Worm (Caenorhabditis elegans) whole organism, mixed stage, embryonic: ENCODE measurements around the gene srz-82.

ENCODE experiments used
- bed-3 ChIP-seq: fragments of 200-800 bp; sonication (Bioruptor generic); optimal IDR thresholded peaks from 3 replicates; lab custom pipeline; 2018; ENCODE audit warnings: mild to moderate bottlenecking, missing genetic modification characterization, moderate library complexity, missing compliant biosample characterization
- blmp-1 ChIP-seq: fragments of 150-350 bp; optimal IDR thresholded peaks from 2 replicates; lab custom pipeline; 2014; ENCODE audit warnings: missing biosample characterization, missing genetic modification characterization
- ceh-43 ChIP-seq: fragments of 200-800 bp; sonication (Bioruptor generic); optimal IDR thresholded peaks from 2 replicates; lab custom pipeline; 2018; ENCODE audit warnings: mild to moderate bottlenecking, missing genetic modification characterization, moderate library complexity, missing compliant biosample characterization
- ceh-83 ChIP-seq: fragments of 200-800 bp; sonication (Bioruptor generic); optimal IDR thresholded peaks from 2 replicates; lab custom pipeline; 2018; ENCODE audit warnings: mild to moderate bottlenecking, missing genetic modification characterization, missing compliant biosample characterization
- ces-1 ChIP-seq: fragments of 150-350 bp; optimal IDR thresholded peaks from 2 replicates; lab custom pipeline; 2014; ENCODE audit warnings: missing biosample characterization, missing genetic modification reagents, missing genetic modification characterization
- cnd-1 ChIP-seq: fragments of 200-800 bp; sonication (Bioruptor generic); optimal IDR thresholded peaks from 2 replicates; lab custom pipeline; 2018; ENCODE audit warnings: mild to moderate bottlenecking, missing genetic modification characterization, missing compliant biosample characterization
- drap-1 ChIP-seq: fragments of 200-800 bp; sonication (Bioruptor generic); optimal IDR thresholded peaks from 3 replicates; lab custom pipeline; 2018; ENCODE audit warnings: mild to moderate bottlenecking, missing genetic modification characterization, missing compliant biosample characterization
- elt-1 ChIP-seq: sonication (generic microtip); optimal IDR thresholded peaks from 2 replicates; lab custom pipeline; 2017; ENCODE audit warnings: missing genetic modification characterization, mild to moderate bottlenecking, missing compliant biosample characterization, antibody characterized with exemption, moderate library complexity, borderline replicate concordance; ENCODE audit not compliant: insufficient read depth
- elt-3 ChIP-seq: fragments of 150-350 bp; optimal IDR thresholded peaks from 2 replicates; lab custom pipeline; 2014; ENCODE audit warnings: missing biosample characterization, missing genetic modification characterization
- flh-1 ChIP-seq: fragments of 200-800 bp; sonication (Bioruptor generic); optimal IDR thresholded peaks from 2 replicates; lab custom pipeline; 2018; ENCODE audit warnings: mild to moderate bottlenecking, missing genetic modification characterization, moderate library complexity, missing compliant biosample characterization
- ham-2 ChIP-seq: fragments of 200-800 bp; sonication (Bioruptor generic); optimal IDR thresholded peaks from 2 replicates; lab custom pipeline; 2018; ENCODE audit warnings: mild to moderate bottlenecking, missing genetic modification characterization, missing compliant biosample characterization
- hlh-1 ChIP-seq: fragments of 150-350 bp; optimal IDR thresholded peaks from 2 replicates; lab custom pipeline; 2014; ENCODE audit warnings: missing biosample characterization, missing genetic modification reagents, missing genetic modification characterization
- lin-13 ChIP-seq: fragments of 150-350 bp; optimal IDR thresholded peaks from 2 replicates; lab custom pipeline; 2014; ENCODE audit warnings: missing biosample characterization, missing genetic modification characterization
- lin-32 ChIP-seq: fragments of 200-800 bp; sonication (Bioruptor generic); optimal IDR thresholded peaks from 2 replicates; lab custom pipeline; 2018; ENCODE audit warnings: mild to moderate bottlenecking, missing genetic modification characterization, missing compliant biosample characterization
- lsy-2 ChIP-seq: fragments of 150-350 bp; optimal IDR thresholded peaks from 2 replicates; lab custom pipeline; 2014; ENCODE audit warnings: missing biosample characterization, missing genetic modification characterization
- mab-5 ChIP-seq: fragments of 150-350 bp; optimal IDR thresholded peaks from 2 replicates; lab custom pipeline; 2014; ENCODE audit warnings: missing biosample characterization, missing genetic modification characterization
- mep-1 ChIP-seq: fragments of 150-350 bp; optimal IDR thresholded peaks from 2 replicates; lab custom pipeline; 2017; ENCODE audit warnings: missing biosample characterization, missing genetic modification reagents, missing genetic modification characterization, inconsistent platforms
- mls-2 ChIP-seq: sonication (generic microtip); optimal IDR thresholded peaks from 2 replicates; lab custom pipeline; 2016; ENCODE audit warnings: mild to moderate bottlenecking, missing genetic modification characterization, moderate library complexity, missing compliant biosample characterization
- nhr-12 ChIP-seq: fragments of 150-350 bp; optimal IDR thresholded peaks from 2 replicates; lab custom pipeline; 2014; ENCODE audit warnings: missing biosample characterization, missing genetic modification characterization
- nhr-2 ChIP-seq: fragments of 150-350 bp; optimal IDR thresholded peaks from 2 replicates; lab custom pipeline; 2014; ENCODE audit warnings: missing biosample characterization, missing genetic modification characterization
- nhr-237 ChIP-seq: fragments of 150-350 bp; optimal IDR thresholded peaks from 2 replicates; lab custom pipeline; 2014; ENCODE audit warnings: missing biosample characterization, missing genetic modification characterization
- nhr-28 ChIP-seq: fragments of 150-350 bp; optimal IDR thresholded peaks from 2 replicates; lab custom pipeline; 2014; ENCODE audit warnings: missing biosample characterization, missing genetic modification characterization
- nhr-76 ChIP-seq: sonication (generic microtip); optimal IDR thresholded peaks from 2 replicates; lab custom pipeline; 2017; ENCODE audit warnings: missing biosample characterization, missing genetic modification characterization
- pha-4 ChIP-seq: fragments of 150-350 bp; optimal IDR thresholded peaks from 2 replicates; lab custom pipeline; 2018; ENCODE audit warnings: missing biosample characterization, missing genetic modification reagents, missing genetic modification characterization
- sem-2 ChIP-seq: fragments of 200-800 bp; sonication (Bioruptor generic); optimal IDR thresholded peaks from 2 replicates; lab custom pipeline; 2018; ENCODE audit warnings: mild to moderate bottlenecking, missing genetic modification characterization, missing compliant biosample characterization
- snpc-4 ChIP-seq: fragments of 150-350 bp; optimal IDR thresholded peaks from 2 replicates; lab custom pipeline; 2014; ENCODE audit warnings: missing biosample characterization, missing genetic modification characterization
- sptf-1 ChIP-seq: sonication (generic microtip); optimal IDR thresholded peaks from 2 replicates; lab custom pipeline; 2017; ENCODE audit warnings: mild to moderate bottlenecking, missing genetic modification characterization, moderate library complexity, missing compliant biosample characterization
- unc-120 ChIP-seq: sonication (generic microtip); optimal IDR thresholded peaks from 2 replicates; lab custom pipeline; 2017; ENCODE audit warnings: missing genetic modification characterization, missing compliant biosample characterization; ENCODE audit not compliant: poor library complexity, severe bottlenecking
- unc-39 ChIP-seq: fragments of 150-350 bp; optimal IDR thresholded peaks from 2 replicates; lab custom pipeline; 2014; ENCODE audit warnings: missing biosample characterization, missing genetic modification characterization
- unc-62 ChIP-seq: fragments of 150-350 bp; optimal IDR thresholded peaks from 2 replicates; lab custom pipeline; 2014; ENCODE audit warnings: missing biosample characterization, missing genetic modification reagents, missing genetic modification characterization
- zip-8 ChIP-seq: fragments of 150-350 bp; optimal IDR thresholded peaks from 2 replicates; lab custom pipeline; 2014; ENCODE audit warnings: missing biosample characterization, missing genetic modification characterization
- ztf-11 ChIP-seq: fragments of 150-350 bp; optimal IDR thresholded peaks from 2 replicates; lab custom pipeline; 2014; ENCODE audit warnings: missing biosample characterization, missing genetic modification characterization

Gene srz-82

ce11 chrIV:3455437-3455836, 27.3 kb upstream of the srz-82 start:
- peak; percentile 71 for TF ChIP-seq ham-2 (GFP tag; lab: Kevin White, UChicago)

DNA sequence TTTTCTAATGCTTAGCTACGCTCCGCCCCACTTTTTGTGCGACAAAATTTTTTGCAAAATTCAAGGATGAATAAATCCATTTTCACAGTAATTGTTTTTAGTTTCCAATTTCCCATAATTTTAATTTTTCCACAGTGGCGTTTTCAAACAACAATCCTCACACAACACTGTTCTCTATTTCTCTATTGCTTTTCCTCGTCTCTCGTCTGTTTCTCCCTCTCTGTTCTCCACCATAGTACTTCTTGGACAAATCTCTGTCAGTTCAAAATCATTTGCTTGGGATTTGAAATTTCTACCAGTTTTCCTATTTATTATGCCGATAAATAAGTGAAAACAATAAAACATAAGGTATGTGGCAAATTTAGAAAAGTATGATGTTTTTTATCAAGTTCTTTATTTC, 19.4 kb upstream of the srz-82 start, which contains the start of gene F58E2.4:
F58E2.4 (plus strand) TSS at position 134 of the 400 bp plus-strand sequence.
- TF ChIP-seq nhr-237 (tag; lab: Kevin White, UChicago), result no peak
- TF ChIP-seq unc-120 (tag; lab: Kevin White, UChicago), result no peak
- no peak for TF ChIP-seq hlh-1
- TF ChIP-seq flh-1 (GFP tag; lab: Kevin White, UChicago), result no peak
- TF ChIP-seq ztf-11 (tag; lab: Kevin White, UChicago), result no peak
- no peak for TF ChIP-seq sem-2
- TF ChIP-seq ces-1, result no peak

DNA sequence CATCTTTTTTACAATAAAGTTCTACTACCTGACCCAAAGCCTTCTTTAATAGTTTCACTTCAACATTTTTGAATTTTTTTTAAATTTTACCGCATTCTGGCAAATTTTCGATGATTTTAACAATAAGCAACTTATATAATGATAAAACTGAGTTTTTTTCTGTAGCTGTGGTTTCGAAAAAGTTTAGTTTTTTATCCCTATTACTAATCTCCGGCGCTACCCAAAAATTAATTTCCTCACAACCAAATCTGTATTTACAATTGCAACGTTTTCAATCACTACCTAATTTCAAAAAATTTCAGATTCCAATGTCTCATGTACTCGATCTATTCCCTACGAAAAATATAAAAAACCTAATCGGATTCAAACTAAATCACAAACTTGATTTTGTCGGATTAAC, 15.6 kb upstream of the srz-82 start, which contains the start of gene F58E2.3:
F58E2.3 (plus strand) TSS at position 301 of the 400 bp plus-strand sequence.
- no peak for TF ChIP-seq mep-1
- TF ChIP-seq ztf-11 (tag; lab: Kevin White, UChicago), result no peak
- TF ChIP-seq nhr-76 (tag; lab: Kevin White, UChicago), result no peak
- TF ChIP-seq unc-62 (GFP tag; lab: Kevin White, UChicago), result no peak
- no peak for TF ChIP-seq sem-2
- no peak for TF ChIP-seq cnd-1
- no peak for TF ChIP-seq ham-2 (GFP tag; lab: Kevin White, UChicago)
- no peak for TF ChIP-seq hlh-1
- no peak for TF ChIP-seq mab-5 (tag; lab: Kevin White, UChicago)
- TF ChIP-seq sptf-1 (tag; lab: Kevin White, UChicago), result no peak
- no peak for TF ChIP-seq lin-32 (GFP tag; lab: Kevin White, UChicago)
- TF ChIP-seq bed-3 (GFP tag; lab: Kevin White, UChicago), result no peak
- no peak for TF ChIP-seq blmp-1
- no peak for TF ChIP-seq nhr-2
- TF ChIP-seq ceh-43 (GFP tag; lab: Kevin White, UChicago), result no peak
- no peak for TF ChIP-seq elt-3 (tag; lab: Kevin White, UChicago)
- no peak for TF ChIP-seq zip-8 (tag; lab: Kevin White, UChicago)
- no peak for TF ChIP-seq lin-13
- TF ChIP-seq ceh-83 (GFP tag; lab: Kevin White, UChicago), result no peak

DNA sequence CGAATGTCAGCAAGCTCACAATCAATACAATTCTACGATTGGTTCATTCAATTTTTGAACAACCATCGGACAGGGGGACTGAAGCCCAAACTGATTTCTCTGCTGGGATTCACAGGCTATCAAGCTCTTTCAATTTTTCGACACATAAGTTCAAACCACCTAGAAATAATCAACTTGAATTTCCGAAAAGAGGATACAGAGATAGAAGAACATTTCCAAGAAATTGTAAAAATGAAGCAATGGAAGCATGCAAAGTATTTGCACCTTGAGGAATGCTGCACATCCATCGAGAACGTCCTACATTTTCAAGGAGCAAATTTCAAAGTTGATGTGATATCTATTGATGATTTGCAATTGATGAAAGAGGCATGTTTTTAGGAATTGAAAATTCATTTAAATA, 14.9 kb upstream of the srz-82 start:
- TF ChIP-seq bed-3 (GFP tag; lab: Kevin White, UChicago) (no peak), lin-13 (no peak), sptf-1 (tag; lab: Kevin White, UChicago) (no peak), blmp-1 (no peak)

DNA sequence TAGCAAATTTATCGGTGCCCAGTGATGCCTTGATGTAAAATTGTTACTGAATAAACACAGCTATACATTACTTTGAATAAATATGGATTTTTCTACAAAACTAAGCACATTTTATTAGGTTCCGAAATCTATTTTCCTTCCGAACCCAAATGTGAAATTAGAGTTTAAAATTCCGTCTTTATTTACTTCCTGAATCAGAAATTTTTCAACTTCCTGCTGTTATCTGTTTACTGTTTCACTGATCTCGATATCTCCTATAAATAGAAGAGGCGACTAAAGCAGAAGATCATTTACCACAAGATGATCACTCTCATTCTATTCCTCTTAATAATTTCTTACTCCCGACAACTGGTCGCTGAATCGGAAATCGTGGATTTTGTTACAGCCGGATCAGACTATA, 13.0 kb upstream of the srz-82 start, which contains the start of gene F58E2.2:
F58E2.2 (plus strand) TSS at position 301 of the 400 bp plus-strand sequence.
- TF ChIP-seq mls-2 (tag; lab: Kevin White, UChicago) (no peak), flh-1 (GFP tag; lab: Kevin White, UChicago) (no peak), nhr-28 (tag; lab: Kevin White, UChicago) (no peak), drap-1 (GFP tag; lab: Kevin White, UChicago) (no peak), ceh-83 (GFP tag; lab: Kevin White, UChicago) (no peak), lin-32 (GFP tag; lab: Kevin White, UChicago) (no peak), nhr-237 (tag; lab: Kevin White, UChicago) (no peak), ham-2 (GFP tag; lab: Kevin White, UChicago) (no peak), zip-8 (tag; lab: Kevin White, UChicago) (no peak), nhr-12 (tag; lab: Kevin White, UChicago) (no peak), ceh-43 (GFP tag; lab: Kevin White, UChicago) (no peak), nhr-76 (tag; lab: Kevin White, UChicago) (no peak), lsy-2 (no peak), elt-3 (tag; lab: Kevin White, UChicago) (no peak), unc-62 (GFP tag; lab: Kevin White, UChicago) (no peak)
- TF ChIP-seq, all 35 proteins: peak for 0

DNA sequence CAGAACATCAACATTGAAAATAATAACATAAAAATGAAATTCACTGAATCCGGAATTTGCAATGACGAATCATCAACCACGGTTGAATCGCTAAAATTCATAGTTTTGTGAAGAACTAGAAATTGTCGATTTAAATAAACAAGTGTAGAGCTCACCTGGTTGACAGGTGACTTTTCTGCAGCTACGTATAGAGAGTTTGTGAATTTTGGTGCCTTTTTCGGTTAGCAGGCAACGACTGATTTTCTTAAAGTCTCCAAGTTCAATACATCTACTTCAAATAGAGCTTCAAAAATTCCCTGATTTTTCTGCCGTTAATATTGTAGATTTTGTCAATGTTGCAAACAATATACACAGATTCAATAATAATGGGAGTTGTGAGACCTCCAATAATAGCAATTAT, 5.6 kb upstream of the srz-82 start, which contains the start of gene srz-69:
srz-69 (minus strand) TSS at position 101 of the 400 bp plus-strand sequence.
- TF ChIP-seq nhr-2 (no peak), unc-39 (tag; lab: Kevin White, UChicago) (no peak), elt-3 (tag; lab: Kevin White, UChicago) (no peak), mls-2 (tag; lab: Kevin White, UChicago) (no peak), snpc-4 (tag; lab: Kevin White, UChicago) (no peak), elt-1 (tag; lab: Kevin White, UChicago) (no peak), cnd-1 (no peak), blmp-1 (no peak), sptf-1 (tag; lab: Kevin White, UChicago) (no peak), nhr-28 (tag; lab: Kevin White, UChicago) (no peak), nhr-76 (tag; lab: Kevin White, UChicago) (no peak), pha-4 (tag; lab: Kevin White, UChicago) (no peak), bed-3 (GFP tag; lab: Kevin White, UChicago) (no peak), lsy-2 (no peak), drap-1 (GFP tag; lab: Kevin White, UChicago) (no peak)
